Fruit fly (Drosophila melanogaster) whole organism, embryonic: Measurements from ENCODE around the gene Syx18.

Experiments used
- CG10267 ChIP-seq: fragments of 200-800 bp; sonication (Bioruptor generic); optimal IDR thresholded peaks from 2 replicates; lab custom pipeline; 2018; ENCODE audit warnings: missing biosample characterization, mild to moderate bottlenecking, missing genetic modification characterization, moderate library complexity
- CG10274 ChIP-seq: fragments of 200-800 bp; sonication (Bioruptor generic); optimal IDR thresholded peaks from 3 replicates; lab custom pipeline; 2017; ENCODE audit warnings: missing biosample characterization, mild to moderate bottlenecking, missing genetic modification characterization
- CG10321 ChIP-seq: fragments of 200-800 bp; sonication (Bioruptor generic); IDR thresholded peaks from 2 replicates; pipeline ENCODE4 v1.3.6; 2022; ENCODE audit warnings: missing biosample characterization, missing genetic modification characterization
- CG12299 ChIP-seq: fragments of 200-800 bp; sonication (Bioruptor generic); optimal IDR thresholded peaks from 2 replicates; lab custom pipeline; 2018; ENCODE audit warnings: missing biosample characterization, mild to moderate bottlenecking, missing genetic modification characterization
- CG12391 ChIP-seq: fragments of 200-800 bp; sonication (Bioruptor generic); optimal IDR thresholded peaks from 3 replicates; lab custom pipeline; 2018; ENCODE audit warnings: missing biosample characterization, mild to moderate bottlenecking, missing genetic modification characterization, moderate library complexity
- CG13424 ChIP-seq: fragments of 200-800 bp; sonication (Bioruptor generic); optimal IDR thresholded peaks from 2 replicates; lab custom pipeline; 2019; ENCODE audit warnings: missing biosample characterization, mild to moderate bottlenecking, missing genetic modification characterization, moderate library complexity
- CG13624 ChIP-seq: fragments of 200-800 bp; sonication (Bioruptor generic); optimal IDR thresholded peaks from 2 replicates; lab custom pipeline; 2016; ENCODE audit warnings: missing biosample characterization, missing genetic modification characterization
- CG13775 ChIP-seq: fragments of 200-800 bp; sonication (Bioruptor generic); optimal IDR thresholded peaks from 3 replicates; lab custom pipeline; 2017; ENCODE audit warnings: missing biosample characterization, mild to moderate bottlenecking, missing genetic modification characterization
- CG13894 ChIP-seq: fragments of 200-800 bp; sonication (Bioruptor generic); optimal IDR thresholded peaks from 3 replicates; lab custom pipeline; 2018; ENCODE audit warnings: missing biosample characterization, mild to moderate bottlenecking, missing genetic modification characterization, moderate library complexity
- CG16815 ChIP-seq: fragments of 200-800 bp; sonication (Bioruptor generic); optimal IDR thresholded peaks from 3 replicates; lab custom pipeline; 2017; ENCODE audit warnings: missing biosample characterization, mild to moderate bottlenecking, missing genetic modification characterization
- CG17361 ChIP-seq: fragments of 200-800 bp; sonication (Bioruptor generic); IDR thresholded peaks from 3 replicates; pipeline ENCODE4 v1.3.6; 2022; ENCODE audit warnings: missing biosample characterization, missing genetic modification characterization
- CG17829 ChIP-seq: fragments of 200-800 bp; optimal IDR thresholded peaks from 2 replicates; lab custom pipeline; 2019; ENCODE audit warnings: missing biosample characterization, mild to moderate bottlenecking, missing genetic modification characterization, moderate library complexity
- CG30431 ChIP-seq: fragments of 200-800 bp; sonication (Bioruptor generic); optimal IDR thresholded peaks from 2 replicates; lab custom pipeline; 2017; ENCODE audit warnings: missing biosample characterization, missing genetic modification characterization
- CG32532 ChIP-seq: fragments of 200-800 bp; sonication (Bioruptor generic); IDR thresholded peaks from 2 replicates; pipeline ENCODE4 v1.3.6; 2022; ENCODE audit warnings: missing biosample characterization, missing genetic modification characterization
- CG34422 ChIP-seq: fragments of 200-800 bp; sonication (Bioruptor generic); IDR thresholded peaks from 3 replicates; pipeline ENCODE4 v1.3.6; 2022; ENCODE audit warnings: missing biosample characterization, missing genetic modification characterization
- CG4404 ChIP-seq: fragments of 200-800 bp; sonication (Bioruptor generic); IDR thresholded peaks from 2 replicates; pipeline ENCODE4 v1.3.6; 2022; ENCODE audit warnings: missing biosample characterization, missing genetic modification characterization
- CG6689 ChIP-seq: fragments of 200-800 bp; sonication (Bioruptor generic); IDR thresholded peaks from 2 replicates; pipeline ENCODE4 v1.3.6; 2022; ENCODE audit warnings: missing biosample characterization, missing genetic modification characterization
- CG7839 ChIP-seq: fragments of 200-800 bp; sonication (Bioruptor generic); optimal IDR thresholded peaks from 3 replicates; lab custom pipeline; 2018; ENCODE audit warnings: missing biosample characterization, mild to moderate bottlenecking, missing genetic modification characterization, moderate library complexity
- CG7987 ChIP-seq: fragments of 200-800 bp; sonication (Bioruptor generic); optimal IDR thresholded peaks from 2 replicates; lab custom pipeline; 2018; ENCODE audit warnings: missing biosample characterization, mild to moderate bottlenecking, missing genetic modification characterization, moderate library complexity
- CG9437 ChIP-seq: fragments of 200-800 bp; sonication (Bioruptor generic); optimal IDR thresholded peaks from 2 replicates; lab custom pipeline; 2018; ENCODE audit warnings: missing biosample characterization, mild to moderate bottlenecking, missing genetic modification characterization
- CG9727 ChIP-seq: fragments of 200-800 bp; sonication (Bioruptor generic); optimal IDR thresholded peaks from 3 replicates; lab custom pipeline; 2017; ENCODE audit warnings: missing biosample characterization, mild to moderate bottlenecking, missing genetic modification characterization
- Ets65A ChIP-seq: fragments of 200-800 bp; sonication (Bioruptor generic); peaks from one replicate; lab custom pipeline; 2016; ENCODE audit warnings: missing biosample characterization, missing genetic modification characterization
- HHEX ChIP-seq: fragments of 200-800 bp; sonication (Bioruptor generic); optimal IDR thresholded peaks from 3 replicates; lab custom pipeline; 2017; ENCODE audit warnings: missing biosample characterization, mild to moderate bottlenecking, missing genetic modification characterization, missing genetic modification reagents
- Hsf ChIP-seq: fragments of 200-800 bp; sonication (Bioruptor generic); optimal IDR thresholded peaks from 3 replicates; lab custom pipeline; 2016; ENCODE audit warnings: missing biosample characterization, missing genetic modification characterization
- Lhr ChIP-seq: fragments of 200-800 bp; sonication (Bioruptor generic); optimal IDR thresholded peaks from 3 replicates; lab custom pipeline; 2017; ENCODE audit warnings: mild to moderate bottlenecking, missing biosample characterization, missing genetic modification reagents, missing genetic modification characterization
- Med ChIP-seq: fragments of 200-800 bp; sonication (Bioruptor generic); peaks from one replicate; lab custom pipeline; 2016; ENCODE audit warnings: missing biosample characterization, missing genetic modification characterization, mild to moderate bottlenecking, inconsistent platforms, moderate library complexity
- Meics ChIP-seq: fragments of 200-800 bp; sonication (Bioruptor generic); optimal IDR thresholded peaks from 2 replicates; lab custom pipeline; 2017; ENCODE audit warnings: missing biosample characterization, mild to moderate bottlenecking, missing genetic modification characterization
- Nf-YC ChIP-seq: fragments of 200-800 bp; optimal IDR thresholded peaks from 3 replicates; lab custom pipeline; 2019; ENCODE audit warnings: missing biosample characterization, mild to moderate bottlenecking, missing genetic modification characterization, moderate library complexity
- Ptx1 ChIP-seq: fragments of 200-800 bp; sonication (Bioruptor generic); IDR thresholded peaks from 2 replicates; pipeline ENCODE4 v1.3.6; 2022; ENCODE audit warnings: missing biosample characterization, missing genetic modification characterization
- Sox100B ChIP-seq: fragments of 200-800 bp; sonication (Bioruptor generic); optimal IDR thresholded peaks from 3 replicates; lab custom pipeline; 2018; ENCODE audit warnings: missing biosample characterization, mild to moderate bottlenecking, missing genetic modification characterization
- Ssrp ChIP-seq: fragments of 200-800 bp; sonication (Bioruptor generic); optimal IDR thresholded peaks from 2 replicates; lab custom pipeline; 2018; ENCODE audit warnings: missing biosample characterization, mild to moderate bottlenecking, missing genetic modification characterization, moderate library complexity
- Vsx1 ChIP-seq: fragments of 200-800 bp; sonication (Bioruptor generic); optimal IDR thresholded peaks from 2 replicates; lab custom pipeline; 2017; ENCODE audit warnings: missing biosample characterization, mild to moderate bottlenecking, missing genetic modification characterization, missing genetic modification reagents
- Xbp1 ChIP-seq: fragments of 200-800 bp; sonication (Bioruptor generic); optimal IDR thresholded peaks from 3 replicates; lab custom pipeline; 2016; ENCODE audit warnings: missing biosample characterization, mild to moderate bottlenecking, missing genetic modification characterization
- ase ChIP-seq: fragments of 200-800 bp; sonication (Bioruptor generic); IDR thresholded peaks from 3 replicates; pipeline ENCODE4 v1.3.6; 2022; ENCODE audit warnings: missing biosample characterization, missing genetic modification characterization
- bcd ChIP-seq: fragments of 200-800 bp; sonication (Bioruptor generic); optimal IDR thresholded peaks from 2 replicates; lab custom pipeline; 2017; ENCODE audit warnings: missing biosample characterization, mild to moderate bottlenecking, missing genetic modification characterization
- cg ChIP-seq: fragments of 200-800 bp; sonication (Bioruptor generic); optimal IDR thresholded peaks from 3 replicates; lab custom pipeline; 2019; ENCODE audit warnings: missing biosample characterization, mild to moderate bottlenecking, missing genetic modification characterization, moderate library complexity
- crol ChIP-seq: fragments of 200-800 bp; sonication (Bioruptor generic); IDR thresholded peaks from 2 replicates; pipeline ENCODE4 v1.3.6; 2022; ENCODE audit warnings: missing biosample characterization, missing genetic modification characterization
- dmrt11E ChIP-seq: fragments of 200-800 bp; sonication (Bioruptor generic); optimal IDR thresholded peaks from 3 replicates; lab custom pipeline; 2018; ENCODE audit warnings: missing biosample characterization, mild to moderate bottlenecking, missing genetic modification characterization, moderate library complexity
- fd102C ChIP-seq: fragments of 200-800 bp; sonication (Bioruptor generic); optimal IDR thresholded peaks from 2 replicates; lab custom pipeline; 2018; ENCODE audit warnings: missing biosample characterization, mild to moderate bottlenecking, missing genetic modification characterization, moderate library complexity
- lab ChIP-seq: fragments of 200-800 bp; sonication (Bioruptor generic); optimal IDR thresholded peaks from 3 replicates; lab custom pipeline; 2017; ENCODE audit warnings: missing biosample characterization, missing genetic modification characterization, mild to moderate bottlenecking, moderate library complexity, missing genetic modification reagents
- nau ChIP-seq: fragments of 200-800 bp; sonication (Bioruptor generic); optimal IDR thresholded peaks from 3 replicates; lab custom pipeline; 2017; ENCODE audit warnings: missing biosample characterization, mild to moderate bottlenecking, missing genetic modification characterization, missing genetic modification reagents
- oc ChIP-seq: fragments of 200-800 bp; sonication (Bioruptor generic); optimal IDR thresholded peaks from 2 replicates; lab custom pipeline; 2018; ENCODE audit warnings: missing biosample characterization, mild to moderate bottlenecking, missing genetic modification characterization, moderate library complexity
- prd ChIP-seq, 3 experiments: fragments of >200 bp in 2 of 3; fragments of 200-800 bp in 1 of 3; sonication (Bioruptor generic) in 1 of 3; optimal IDR thresholded peaks in 2 of 3; IDR thresholded peaks in 1 of 3; 2 replicates in 2 of 3; 3 replicates in 1 of 3; pipeline versions ENCODE4 v1.3.6 to Lab custom; 2017 to 2022; ENCODE audit warnings: missing biosample characterization in 1 of 3, missing genetic modification characterization in 1 of 3
- ro ChIP-seq: fragments of 200-800 bp; sonication (Bioruptor generic); IDR thresholded peaks from 2 replicates; pipeline ENCODE4 v1.3.6; 2022; ENCODE audit warnings: missing biosample characterization, missing genetic modification characterization
- row ChIP-seq: fragments of 200-800 bp; sonication (Bioruptor generic); IDR thresholded peaks from 3 replicates; pipeline ENCODE4 v1.3.6; 2022; ENCODE audit warnings: missing biosample characterization, missing genetic modification characterization
- shn ChIP-seq: fragments of 200-800 bp; sonication (Bioruptor generic); optimal IDR thresholded peaks from 3 replicates; lab custom pipeline; 2016; ENCODE audit warnings: missing biosample characterization, missing genetic modification characterization
- sisA ChIP-seq: fragments of 200-800 bp; sonication (Bioruptor generic); IDR thresholded peaks from 2 replicates; pipeline ENCODE4 v1.3.6; 2022; ENCODE audit warnings: missing biosample characterization, missing genetic modification characterization
- usp ChIP-seq: fragments of >200 bp; optimal IDR thresholded peaks from 2 replicates; lab custom pipeline; 2017; ENCODE audit warnings: missing biosample characterization, missing genetic modification characterization

The Syx18 gene

dm6 chr3R:24598549-24599204, 26.7 kb downstream of the Syx18 start (continued):
- TF ChIP-seq CG16815 (GFP tag; lab: Kevin White, UChicago) (no peak), prd (optimal IDR thresholded peaks at IDR 0.05; lab: Kevin White, UChicago) (no peak), prd (GFP tag; IDR thresholded peaks at IDR 0.05; lab: Robert Waterston, UW) (peak; percentile 46; the same call in 2 of the 3 replicates), CG17361 (GFP tag; lab: Robert Waterston, UW) (peak; percentile 71), ase (GFP tag; lab: Robert Waterston, UW) (0 out of 3 replicates have a peak, but pooled peaks have one; percentile 17), CG9437 (GFP tag; lab: Kevin White, UChicago) (peak; percentile 45), CG4404 (no peak), Vsx1 (GFP tag; lab: Kevin White, UChicago) (peak; percentile 14), Sox100B (GFP tag; lab: Kevin White, UChicago) (peak; percentile 38), CG13624 (GFP tag; lab: Kevin White, UChicago) (peak; percentile 49), usp (GFP tag; lab: Kevin White, UChicago) (no peak), CG34422 (peak; percentile 46; the same call in 1 of the 3 replicates), HHEX (GFP tag; lab: Kevin White, UChicago) (peak; percentile 12), CG13424 (tag; lab: Kevin White, UChicago) (peak; percentile 19), nau (peak; percentile 22), sisA (GFP tag; lab: Robert Waterston, UW) (peak; percentile 8; the same call in 1 of the 2 replicates), fd102C (GFP tag; lab: Kevin White, UChicago) (no peak), CG13894 (tag; lab: Kevin White, UChicago) (no peak), Nf-YC (no peak), oc (tag; lab: Kevin White, UChicago) (peak; percentile 26), CG7987 (GFP tag; lab: Kevin White, UChicago) (no peak), Hsf (GFP tag; lab: Kevin White, UChicago) (peak; percentile 7), CG9727 (peak; percentile 4), CG30431 (peak; percentile 4), CG7839 (tag; lab: Kevin White, UChicago) (peak; percentile 24), bcd (GFP tag; lab: Kevin White, UChicago) (peak; percentile 2), dmrt11E (tag; lab: Kevin White, UChicago) (peak; percentile 4), Meics (GFP tag; lab: Kevin White, UChicago) (peak; percentile 24), row (GFP tag; lab: Robert Waterston, UW) (peak; percentile 32; the same call in 2 of the 3 replicates), CG10321 (no peak), CG10274 (GFP tag; lab: Kevin White, UChicago) (peak; percentile 72), Ets65A (GFP tag; lab: Kevin White, UChicago) (peak; percentile 86), Med (peak; percentile 32), ro (no peak), shn (GFP tag; lab: Kevin White, UChicago) (peak; percentile 1), CG13775 (peak; percentile 7), CG6689 (GFP tag; lab: Robert Waterston, UW) (0 out of 2 replicates have a peak, but pooled peaks have one; percentile 44), CG12299 (tag; lab: Kevin White, UChicago) (no peak), CG10267 (peak; percentile 10), CG12391 (tag; lab: Kevin White, UChicago) (peak; percentile 22), CG17829 (tag; lab: Kevin White, UChicago) (peak; percentile 28), cg (GFP tag; lab: Kevin White, UChicago) (no peak), Lhr (GFP tag; lab: Kevin White, UChicago) (no peak), Xbp1 (GFP tag; lab: Kevin White, UChicago) (peak; percentile 33), Ptx1 (peak; percentile 52), lab (GFP tag; lab: Kevin White, UChicago) (peak; percentile 22), Ssrp (tag; lab: Kevin White, UChicago) (peak; percentile 33), crol (GFP tag; lab: Robert Waterston, UW) (peak; percentile 38; the same call in 1 of the 2 replicates), CG32532 (GFP tag; lab: Robert Waterston, UW) (peak; percentile 32; the same call in 1 of the 2 replicates)
